Worm (Caenorhabditis elegans): Measurements from ENCODE around the gene Y48E1B.17.

ce11 chrII:13574395-13574794 lies 33.5 kb upstream of the Y48E1B.17 start:
- TF ChIP-seq ref-1 (GFP tag; conservative IDR thresholded peaks at IDR 0.05) (no peak), ztf-23 (GFP tag; IDR thresholded peaks at IDR 0.05) (no peak), cog-1 (tag; optimal IDR thresholded peaks at IDR 0.05) (no peak), flt-1 (GFP tag; IDR thresholded peaks at IDR 0.05) (no peak)
